Worm (Caenorhabditis elegans): ENCODE results near the gene ptr-19.

ce11 chrIII:10746406-10746807 lies 35.2 kb upstream of the ptr-19 start:
- TF ChIP-seq tbx-37 (GFP tag; conservative IDR thresholded peaks at IDR 0.05), result no peak
- TF ChIP-seq B0310.2 (tag; optimal IDR thresholded peaks at IDR 0.05), result no peak
- TF ChIP-seq flt-1 (GFP tag; IDR thresholded peaks at IDR 0.05), result no peak
- no peak for TF ChIP-seq ama-1 (optimal IDR thresholded peaks at IDR 0.05)
- TF ChIP-seq F13C5.2 (tag; optimal IDR thresholded peaks at IDR 0.05), result no peak
- no peak for TF ChIP-seq tbx-11 (GFP tag; IDR thresholded peaks at IDR 0.05)
- no peak for TF ChIP-seq aly-1 (tag; optimal IDR thresholded peaks at IDR 0.05)
- no peak for TF ChIP-seq hmg-4 (GFP tag; optimal IDR thresholded peaks at IDR 0.05)
- TF ChIP-seq hnd-1 (tag; optimal IDR thresholded peaks at IDR 0.05), result no peak
- no peak for TF ChIP-seq ets-7 (tag; optimal IDR thresholded peaks at IDR 0.05)
- TF ChIP-seq hmbx-1 (tag; optimal IDR thresholded peaks at IDR 0.05), result no peak
- no peak for TF ChIP-seq pes-1 (GFP tag; IDR thresholded peaks at IDR 0.05)
- TF ChIP-seq scrt-1 (GFP tag; IDR thresholded peaks at IDR 0.05), result no peak

All from whole organism, early embryonic.